Worm (Caenorhabditis elegans): ENCODE data around the gene K04C2.3.

DNA sequence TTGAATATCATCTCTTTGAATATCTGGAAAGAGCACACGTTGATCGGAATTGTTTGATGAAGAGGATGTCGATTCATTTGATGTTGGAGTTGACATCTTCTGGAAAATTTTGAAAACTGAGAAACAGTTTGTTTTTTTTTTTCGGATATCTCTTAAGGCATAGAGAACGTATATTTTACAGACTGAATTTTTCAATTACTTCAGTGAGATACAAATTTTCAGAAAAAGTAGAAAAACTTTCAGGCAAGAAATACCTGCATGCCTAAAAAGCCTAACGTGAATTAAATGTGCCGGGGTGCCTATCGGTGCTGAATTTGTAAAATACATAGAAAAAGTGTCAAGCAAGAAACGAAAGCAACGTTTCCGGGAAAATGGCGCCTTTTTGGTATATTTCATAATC is 16.2 kb upstream of the K04C2.3 start, which contains the start of gene zak-1:
- TF ChIP-seq ceh-44 (GFP tag; IDR thresholded peaks at IDR 0.05) (no peak), spr-3 (GFP tag; optimal IDR thresholded peaks at IDR 0.05) (no peak)
